Fruit fly (Drosophila melanogaster) whole organism, embryonic: ENCODE results near the gene TrpRS.
A peak's percentile ranks its signal among the peaks of the same experiment; 100 is the strongest.

Experiments used
- CG10209 ChIP-seq: fragments of 200-800 bp; sonication (Bioruptor generic); optimal IDR thresholded peaks from 3 replicates; lab custom pipeline; 2017; ENCODE audit warnings: missing biosample characterization, mild to moderate bottlenecking, missing genetic modification characterization, missing genetic modification reagents
- CG10366 ChIP-seq: fragments of 200-800 bp; sonication (Bioruptor generic); IDR thresholded peaks from 2 replicates; pipeline ENCODE4 v1.3.6; 2022; ENCODE audit warnings: missing biosample characterization, missing genetic modification characterization
- CG10462 ChIP-seq: fragments of 200-800 bp; sonication (Bioruptor generic); optimal IDR thresholded peaks from 2 replicates; lab custom pipeline; 2016; ENCODE audit warnings: missing biosample characterization, missing genetic modification characterization
- CG12299 ChIP-seq: fragments of 200-800 bp; sonication (Bioruptor generic); optimal IDR thresholded peaks from 2 replicates; lab custom pipeline; 2018; ENCODE audit warnings: missing biosample characterization, mild to moderate bottlenecking, missing genetic modification characterization
- CG12391 ChIP-seq: fragments of 200-800 bp; sonication (Bioruptor generic); optimal IDR thresholded peaks from 3 replicates; lab custom pipeline; 2018; ENCODE audit warnings: missing biosample characterization, mild to moderate bottlenecking, missing genetic modification characterization, moderate library complexity
- CG12659 ChIP-seq: fragments of 200-800 bp; sonication (Bioruptor generic); optimal IDR thresholded peaks from 3 replicates; lab custom pipeline; 2017; ENCODE audit warnings: mild to moderate bottlenecking, missing biosample characterization, missing genetic modification reagents, missing genetic modification characterization
- CG1792 ChIP-seq: fragments of 200-800 bp; sonication (Bioruptor generic); optimal IDR thresholded peaks from 2 replicates; lab custom pipeline; 2016; ENCODE audit warnings: missing biosample characterization, missing genetic modification characterization
- CG18599 ChIP-seq: fragments of 200-800 bp; sonication (Bioruptor generic); optimal IDR thresholded peaks from 3 replicates; lab custom pipeline; 2017; ENCODE audit warnings: missing biosample characterization, missing genetic modification characterization, mild to moderate bottlenecking, moderate library complexity, missing genetic modification reagents
- CG2202 ChIP-seq: fragments of 200-800 bp; sonication (Bioruptor generic); optimal IDR thresholded peaks from 2 replicates; lab custom pipeline; 2018; ENCODE audit warnings: missing biosample characterization, mild to moderate bottlenecking, missing genetic modification characterization
- CG30403 ChIP-seq: fragments of 200-800 bp; sonication (Bioruptor generic); optimal IDR thresholded peaks from 3 replicates; lab custom pipeline; 2016; ENCODE audit warnings: missing biosample characterization, missing genetic modification characterization
- CG31388 ChIP-seq: fragments of 200-800 bp; sonication (Bioruptor generic); optimal IDR thresholded peaks from 2 replicates; lab custom pipeline; 2016; ENCODE audit warnings: missing biosample characterization, missing genetic modification characterization
- CG32532 ChIP-seq: fragments of 200-800 bp; sonication (Bioruptor generic); IDR thresholded peaks from 2 replicates; pipeline ENCODE4 v1.3.6; 2022; ENCODE audit warnings: missing biosample characterization, missing genetic modification characterization
- CG3847 ChIP-seq: fragments of 200-800 bp; sonication (Bioruptor generic); IDR thresholded peaks from 2 replicates; pipeline ENCODE4 v1.3.6; 2022; ENCODE audit warnings: missing biosample characterization, missing genetic modification characterization
- CG4707 ChIP-seq: fragments of 200-800 bp; sonication (Bioruptor generic); optimal IDR thresholded peaks from 2 replicates; lab custom pipeline; 2018; ENCODE audit warnings: missing biosample characterization, mild to moderate bottlenecking, missing genetic modification characterization, moderate library complexity
- CG7745 ChIP-seq: fragments of 200-800 bp; sonication (Bioruptor generic); optimal IDR thresholded peaks from 2 replicates; lab custom pipeline; 2018; ENCODE audit warnings: missing biosample characterization, mild to moderate bottlenecking, missing genetic modification characterization, moderate library complexity
- CG7839 ChIP-seq: fragments of 200-800 bp; sonication (Bioruptor generic); optimal IDR thresholded peaks from 3 replicates; lab custom pipeline; 2018; ENCODE audit warnings: missing biosample characterization, mild to moderate bottlenecking, missing genetic modification characterization, moderate library complexity
- CG8478 ChIP-seq: fragments of >200 bp; optimal IDR thresholded peaks from 2 replicates; lab custom pipeline; 2018
- CG8924 ChIP-seq: fragments of 200-800 bp; optimal IDR thresholded peaks from 3 replicates; lab custom pipeline; 2019; ENCODE audit warnings: missing biosample characterization, mild to moderate bottlenecking, missing genetic modification characterization, moderate library complexity
- CrebB ChIP-seq: fragments of 200-800 bp; sonication (Bioruptor generic); optimal IDR thresholded peaks from 3 replicates; lab custom pipeline; 2018; ENCODE audit warnings: missing biosample characterization, mild to moderate bottlenecking, missing genetic modification characterization
- D ChIP-seq, 2 experiments: fragments of 200-800 bp in 1 of 2; fragments of >200 bp in 1 of 2; sonication (Bioruptor generic) in 1 of 2; optimal IDR thresholded peaks; 2 replicates in 1 of 2; 3 replicates in 1 of 2; lab custom pipeline; 2017; ENCODE audit warnings: mild to moderate bottlenecking in 1 of 2, missing biosample characterization in 1 of 2, missing genetic modification characterization in 1 of 2, missing genetic modification reagents in 1 of 2
- Dad ChIP-seq: fragments of 200-800 bp; sonication (Bioruptor generic); optimal IDR thresholded peaks from 3 replicates; lab custom pipeline; 2016; ENCODE audit warnings: missing biosample characterization, missing genetic modification characterization
- Dbx ChIP-seq: fragments of 200-800 bp; sonication (Bioruptor generic); IDR thresholded peaks from 3 replicates; pipeline ENCODE4 v1.3.6; 2022; ENCODE audit warnings: missing biosample characterization, missing genetic modification characterization
- Dip2 ChIP-seq: fragments of 200-800 bp; sonication (Bioruptor generic); IDR thresholded peaks from 2 replicates; pipeline ENCODE4 v1.3.6; 2022; ENCODE audit warnings: missing biosample characterization, missing genetic modification characterization
- Drgx ChIP-seq: fragments of 200-800 bp; sonication (Bioruptor generic); IDR thresholded peaks from 2 replicates; pipeline ENCODE4 v1.3.6; 2022; ENCODE audit warnings: missing biosample characterization, missing genetic modification characterization
- Fer1 ChIP-seq: fragments of 200-800 bp; sonication (Bioruptor generic); optimal IDR thresholded peaks from 2 replicates; lab custom pipeline; 2017; ENCODE audit warnings: missing biosample characterization, mild to moderate bottlenecking, missing genetic modification characterization
- Hey ChIP-seq: fragments of 200-800 bp; sonication (Bioruptor generic); optimal IDR thresholded peaks from 3 replicates; lab custom pipeline; 2018; ENCODE audit warnings: missing biosample characterization, mild to moderate bottlenecking, missing genetic modification characterization
- Hmx ChIP-seq: fragments of 200-800 bp; sonication (Bioruptor generic); optimal IDR thresholded peaks from 2 replicates; lab custom pipeline; 2016; ENCODE audit warnings: missing biosample characterization, missing genetic modification characterization
- Lpt ChIP-seq: fragments of >200 bp; optimal IDR thresholded peaks from 2 replicates; lab custom pipeline; 2018; ENCODE audit warnings: missing biosample characterization, missing genetic modification characterization
- Max ChIP-seq: fragments of 200-800 bp; sonication (Bioruptor generic); optimal IDR thresholded peaks from 2 replicates; lab custom pipeline; 2016; ENCODE audit warnings: missing biosample characterization, mild to moderate bottlenecking, missing genetic modification characterization
- Meics ChIP-seq: fragments of 200-800 bp; sonication (Bioruptor generic); optimal IDR thresholded peaks from 2 replicates; lab custom pipeline; 2017; ENCODE audit warnings: missing biosample characterization, mild to moderate bottlenecking, missing genetic modification characterization
- Oli ChIP-seq: fragments of 200-800 bp; sonication (Bioruptor generic); optimal IDR thresholded peaks from 2 replicates; lab custom pipeline; 2018; ENCODE audit warnings: missing biosample characterization, mild to moderate bottlenecking, missing genetic modification characterization, moderate library complexity
- Rfx ChIP-seq: fragments of 200-800 bp; sonication (Bioruptor generic); IDR thresholded peaks from 2 replicates; pipeline ENCODE4 v1.3.6; 2022; ENCODE audit warnings: missing biosample characterization, missing genetic modification characterization
- Scr ChIP-seq: fragments of 200-800 bp; sonication (Bioruptor generic); IDR thresholded peaks from 2 replicates; pipeline ENCODE4 v1.3.6; 2022; ENCODE audit warnings: missing biosample characterization, missing genetic modification characterization; ENCODE audit not compliant: partially characterized antibody
- Spps ChIP-seq: fragments of 200-800 bp; sonication (Bioruptor generic); optimal IDR thresholded peaks from 2 replicates; lab custom pipeline; 2018; ENCODE audit warnings: missing biosample characterization, mild to moderate bottlenecking, missing genetic modification characterization
- Ssrp ChIP-seq: fragments of 200-800 bp; sonication (Bioruptor generic); optimal IDR thresholded peaks from 2 replicates; lab custom pipeline; 2018; ENCODE audit warnings: missing biosample characterization, mild to moderate bottlenecking, missing genetic modification characterization, moderate library complexity
- ac ChIP-seq: fragments of 200-800 bp; sonication (Bioruptor generic); optimal IDR thresholded peaks from 3 replicates; lab custom pipeline; 2017; ENCODE audit warnings: missing biosample characterization, mild to moderate bottlenecking, missing genetic modification characterization
- caup ChIP-seq: fragments of 200-800 bp; sonication (Bioruptor generic); optimal IDR thresholded peaks from 3 replicates; lab custom pipeline; 2017; ENCODE audit warnings: missing biosample characterization, mild to moderate bottlenecking, missing genetic modification characterization, moderate library complexity; ENCODE audit not compliant: severe bottlenecking
- crc ChIP-seq: fragments of 200-800 bp; sonication (Bioruptor generic); optimal IDR thresholded peaks from 2 replicates; lab custom pipeline; 2016; ENCODE audit warnings: missing biosample characterization, missing genetic modification characterization
- cwo ChIP-seq: fragments of 200-800 bp; sonication (Bioruptor generic); optimal IDR thresholded peaks from 3 replicates; lab custom pipeline; 2017; ENCODE audit warnings: missing biosample characterization, missing genetic modification characterization, mild to moderate bottlenecking, moderate library complexity, missing genetic modification reagents
- esg ChIP-seq: fragments of 200-800 bp; sonication (Bioruptor generic); conservative IDR thresholded peaks from 2 replicates; pipeline ENCODE4 v1.3.6; 2022; ENCODE audit warnings: missing biosample characterization, missing genetic modification characterization
- eve ChIP-seq, 2 experiments: fragments of >200 bp; optimal IDR thresholded peaks; 2 replicates each; lab custom pipeline; 2017; ENCODE audit warnings: missing biosample characterization in 2 of 2, missing genetic modification characterization in 2 of 2
- hbn ChIP-seq: fragments of 200-800 bp; sonication (Bioruptor generic); IDR thresholded peaks from 2 replicates; pipeline ENCODE4 v1.3.6; 2022; ENCODE audit warnings: missing biosample characterization, missing genetic modification characterization; ENCODE audit not compliant: partially characterized antibody
- lola ChIP-seq, 3 experiments: fragments of >200 bp in 2 of 3; fragments of 200-800 bp in 1 of 3; sonication (Bioruptor generic) in 1 of 3; optimal IDR thresholded peaks; 2 replicates each; lab custom pipeline; 2017 to 2019; ENCODE audit warnings: missing biosample characterization in 3 of 3, missing genetic modification characterization in 3 of 3, mild to moderate bottlenecking in 1 of 3, moderate library complexity in 1 of 3
- nau ChIP-seq: fragments of 200-800 bp; sonication (Bioruptor generic); optimal IDR thresholded peaks from 3 replicates; lab custom pipeline; 2017; ENCODE audit warnings: missing biosample characterization, mild to moderate bottlenecking, missing genetic modification characterization, missing genetic modification reagents
- so ChIP-seq: fragments of 200-800 bp; sonication (Bioruptor generic); IDR thresholded peaks from 3 replicates; pipeline ENCODE4 v1.3.6; 2022; ENCODE audit warnings: missing biosample characterization, missing genetic modification characterization
- tgo ChIP-seq: fragments of 200-800 bp; sonication (Bioruptor generic); IDR thresholded peaks from 3 replicates; pipeline ENCODE4 v1.3.6; 2022; ENCODE audit warnings: missing biosample characterization, missing genetic modification characterization
- trem ChIP-seq: fragments of 200-800 bp; optimal IDR thresholded peaks from 3 replicates; lab custom pipeline; 2019; ENCODE audit warnings: missing biosample characterization, mild to moderate bottlenecking, missing genetic modification characterization, moderate library complexity
- unpg ChIP-seq: fragments of 200-800 bp; sonication (Bioruptor generic); optimal IDR thresholded peaks from 3 replicates; lab custom pipeline; 2018; ENCODE audit warnings: missing biosample characterization, mild to moderate bottlenecking, missing genetic modification characterization, moderate library complexity
- vvl ChIP-seq: fragments of 200-800 bp; sonication (Bioruptor generic); IDR thresholded peaks from 2 replicates; pipeline ENCODE4 v1.3.6; 2022; ENCODE audit warnings: missing biosample characterization, missing genetic modification characterization
- wdn ChIP-seq: fragments of 200-800 bp; sonication (Bioruptor generic); IDR thresholded peaks from 2 replicates; pipeline ENCODE4 v1.3.6; 2022; ENCODE audit warnings: missing biosample characterization, missing genetic modification characterization
- zf30C ChIP-seq: fragments of 200-800 bp; sonication (Bioruptor generic); optimal IDR thresholded peaks from 3 replicates; lab custom pipeline; 2018; ENCODE audit warnings: missing biosample characterization, mild to moderate bottlenecking, missing genetic modification characterization

Gene TrpRS

dm6 chr3R:9239941-9240400 is 26.7 kb downstream of the TrpRS start (continued):
- TF ChIP-seq Oli (tag; lab: Kevin White, UChicago) (no peak), CG1792 (no peak), Meics (GFP tag; lab: Kevin White, UChicago) (no peak), Dbx (GFP tag; lab: Robert Waterston, UW) (no peak), CG31388 (no peak), crc (GFP tag; lab: Kevin White, UChicago) (no peak), CG8924 (tag; lab: Kevin White, UChicago) (peak; percentile 22), CG7745 (tag; lab: Kevin White, UChicago) (no peak), tgo (no peak), hbn (GFP tag; lab: Robert Waterston, UW) (peak; percentile 80), CG10366 (no peak), Rfx (no peak), eve (GFP tag; optimal IDR thresholded peaks at IDR 0.05; lab: Kevin White, UChicago) (no peak), CG3847 (no peak), D (optimal IDR thresholded peaks at IDR 0.05; lab: Kevin White, UChicago) (no peak), D (GFP tag; optimal IDR thresholded peaks at IDR 0.05; lab: Kevin White, UChicago) (no peak), CG12391 (tag; lab: Kevin White, UChicago) (peak; percentile 28), Spps (tag; lab: Kevin White, UChicago) (peak; percentile 6), CG2202 (tag; lab: Kevin White, UChicago) (no peak), Scr (GFP tag; lab: Robert Waterston, UW) (peak; percentile 80), CG8478 (lab: Kevin White, UChicago) (no peak), esg (GFP tag; lab: Robert Waterston, UW) (no peak), Drgx (GFP tag; lab: Robert Waterston, UW) (no peak), ac (GFP tag; lab: Kevin White, UChicago) (no peak), so (GFP tag; lab: Robert Waterston, UW) (no peak), zf30C (GFP tag; lab: Kevin White, UChicago) (no peak), wdn (GFP tag; lab: Robert Waterston, UW) (no peak), Dip2 (GFP tag; lab: Robert Waterston, UW) (no peak), unpg (GFP tag; lab: Kevin White, UChicago) (no peak), Lpt (GFP tag; lab: Kevin White, UChicago) (no peak), CG12659 (peak; percentile 54), Dad (GFP tag; lab: Kevin White, UChicago) (no peak), Ssrp (tag; lab: Kevin White, UChicago) (no peak), CrebB (tag; lab: Kevin White, UChicago) (no peak), CG10209 (GFP tag; lab: Kevin White, UChicago) (no peak), Hmx (GFP tag; lab: Kevin White, UChicago) (no peak), CG7839 (no peak), Max (GFP tag; lab: Kevin White, UChicago) (peak; percentile 21), cwo (GFP tag; lab: Kevin White, UChicago) (no peak), trem (tag; lab: Kevin White, UChicago) (peak; percentile 76), caup (GFP tag; lab: Kevin White, UChicago) (no peak), CG18599 (GFP tag; lab: Kevin White, UChicago) (no peak), CG4707 (GFP tag; lab: Kevin White, UChicago) (no peak), vvl (no peak), CG30403 (GFP tag; lab: Kevin White, UChicago) (peak; percentile 13), Fer1 (GFP tag; lab: Kevin White, UChicago) (peak; percentile 22), CG32532 (GFP tag; lab: Robert Waterston, UW) (no peak), lola (GFP tag; optimal IDR thresholded peaks at IDR 0.05; lab: Kevin White, UChicago) (no peak), Hey (tag; lab: Kevin White, UChicago) (no peak), CG10462 (GFP tag; lab: Kevin White, UChicago) (no peak), nau (GFP tag; lab: Kevin White, UChicago) (no peak), CG12299 (no peak)
